Fruit fly (Drosophila melanogaster) whole organism, embryonic: Measurements from ENCODE around the gene CG11437.

Experiments used
- ATbp ChIP-seq: fragments of 200-800 bp; sonication (Bioruptor generic); optimal IDR thresholded peaks from 2 replicates; lab custom pipeline; 2017; ENCODE audit warnings: missing biosample characterization, mild to moderate bottlenecking, missing genetic modification characterization, missing genetic modification reagents
- Atf6 ChIP-seq: fragments of 200-800 bp; sonication (Bioruptor generic); IDR thresholded peaks from 2 replicates; pipeline ENCODE4 v1.3.6; 2022; ENCODE audit warnings: missing biosample characterization, missing genetic modification characterization
- B-H2 ChIP-seq: fragments of 200-800 bp; sonication (Bioruptor generic); optimal IDR thresholded peaks from 2 replicates; lab custom pipeline; 2018; ENCODE audit warnings: missing biosample characterization, mild to moderate bottlenecking, missing genetic modification characterization
- Blimp-1 ChIP-seq: fragments of 200-800 bp; sonication (Bioruptor generic); optimal IDR thresholded peaks from 3 replicates; lab custom pipeline; 2018; ENCODE audit warnings: missing biosample characterization, missing genetic modification characterization, mild to moderate bottlenecking, moderate library complexity, missing genetic modification reagents
- CG13624 ChIP-seq: fragments of 200-800 bp; sonication (Bioruptor generic); optimal IDR thresholded peaks from 2 replicates; lab custom pipeline; 2016; ENCODE audit warnings: missing biosample characterization, missing genetic modification characterization
- CG14050 ChIP-seq: fragments of 200-800 bp; sonication (Bioruptor generic); IDR thresholded peaks from 3 replicates; pipeline ENCODE4 v1.3.6; 2022; ENCODE audit warnings: missing biosample characterization, missing genetic modification characterization
- CG15601 ChIP-seq: fragments of 200-800 bp; sonication (Bioruptor generic); optimal IDR thresholded peaks from 3 replicates; lab custom pipeline; 2019; ENCODE audit warnings: missing biosample characterization, mild to moderate bottlenecking, missing genetic modification characterization, moderate library complexity
- CG16813 ChIP-seq: fragments of 200-800 bp; sonication (Bioruptor generic); IDR thresholded peaks from 3 replicates; pipeline ENCODE4 v1.3.6; 2022; ENCODE audit warnings: missing biosample characterization, missing genetic modification characterization; ENCODE audit not compliant: partially characterized antibody
- CG18011 ChIP-seq: fragments of 200-800 bp; sonication (Bioruptor generic); optimal IDR thresholded peaks from 2 replicates; lab custom pipeline; 2017; ENCODE audit warnings: missing biosample characterization, missing genetic modification characterization, mild to moderate bottlenecking, moderate library complexity, missing genotype
- CG18262 ChIP-seq: fragments of 200-800 bp; optimal IDR thresholded peaks from 3 replicates; lab custom pipeline; 2019; ENCODE audit warnings: missing biosample characterization, mild to moderate bottlenecking, missing genetic modification characterization, moderate library complexity
- CG2199 ChIP-seq: fragments of 200-800 bp; sonication (Bioruptor generic); IDR thresholded peaks from 3 replicates; pipeline ENCODE4 v1.3.6; 2022; ENCODE audit warnings: missing biosample characterization, missing genetic modification characterization
- CG2678 ChIP-seq: fragments of 200-800 bp; sonication (Bioruptor generic); optimal IDR thresholded peaks from 3 replicates; lab custom pipeline; 2019; ENCODE audit warnings: missing biosample characterization, mild to moderate bottlenecking, missing genetic modification characterization, moderate library complexity
- CG3281 ChIP-seq: fragments of 200-800 bp; sonication (Bioruptor generic); optimal IDR thresholded peaks from 3 replicates; lab custom pipeline; 2017; ENCODE audit warnings: missing biosample characterization, mild to moderate bottlenecking, missing genetic modification characterization
- CG4854 ChIP-seq: fragments of 200-800 bp; sonication (Bioruptor generic); optimal IDR thresholded peaks from 2 replicates; lab custom pipeline; 2016; ENCODE audit warnings: missing biosample characterization, missing genetic modification characterization, inconsistent platforms
- CG5180 ChIP-seq: fragments of 200-800 bp; sonication (Bioruptor generic); optimal IDR thresholded peaks from 3 replicates; lab custom pipeline; 2017; ENCODE audit warnings: missing biosample characterization, missing genetic modification characterization, mild to moderate bottlenecking, moderate library complexity, missing genetic modification reagents
- CG9932 ChIP-seq: fragments of 200-800 bp; sonication (Bioruptor generic); IDR thresholded peaks from 2 replicates; pipeline ENCODE4 v1.3.6; 2022; ENCODE audit warnings: missing biosample characterization, missing genetic modification characterization
- Dfd ChIP-seq, 2 experiments: fragments of >200 bp; optimal IDR thresholded peaks; 2 replicates each; lab custom pipeline; 2017; ENCODE audit warnings: missing biosample characterization in 2 of 2, missing genetic modification characterization in 2 of 2
- Drgx ChIP-seq: fragments of 200-800 bp; sonication (Bioruptor generic); IDR thresholded peaks from 2 replicates; pipeline ENCODE4 v1.3.6; 2022; ENCODE audit warnings: missing biosample characterization, missing genetic modification characterization
- Fer1 ChIP-seq: fragments of 200-800 bp; sonication (Bioruptor generic); optimal IDR thresholded peaks from 2 replicates; lab custom pipeline; 2017; ENCODE audit warnings: missing biosample characterization, mild to moderate bottlenecking, missing genetic modification characterization
- Meics ChIP-seq: fragments of 200-800 bp; sonication (Bioruptor generic); optimal IDR thresholded peaks from 2 replicates; lab custom pipeline; 2017; ENCODE audit warnings: missing biosample characterization, mild to moderate bottlenecking, missing genetic modification characterization
- Poxn ChIP-seq: fragments of 200-800 bp; sonication (Bioruptor generic); IDR thresholded peaks from 2 replicates; pipeline ENCODE4 v1.3.6; 2022; ENCODE audit warnings: missing biosample characterization, missing genetic modification characterization
- Rx ChIP-seq: fragments of 200-800 bp; sonication (Bioruptor generic); IDR thresholded peaks from 2 replicates; pipeline ENCODE4 v1.3.6; 2022; ENCODE audit warnings: missing biosample characterization, missing genetic modification characterization
- Sry-δ ChIP-seq: fragments of 200-800 bp; sonication (Bioruptor generic); optimal IDR thresholded peaks from 2 replicates; lab custom pipeline; 2016; ENCODE audit warnings: missing biosample characterization, missing genetic modification characterization
- abd-A ChIP-seq: fragments of 200-800 bp; sonication (Bioruptor generic); optimal IDR thresholded peaks from 3 replicates; lab custom pipeline; 2019; ENCODE audit warnings: missing biosample characterization, mild to moderate bottlenecking, missing genetic modification characterization, moderate library complexity
- ci ChIP-seq: fragments of 200-800 bp; sonication (Bioruptor generic); IDR thresholded peaks from 3 replicates; pipeline ENCODE4 v1.3.6; 2022; ENCODE audit warnings: missing biosample characterization, missing genetic modification characterization
- eve ChIP-seq, 2 experiments: fragments of >200 bp; optimal IDR thresholded peaks; 2 replicates each; lab custom pipeline; 2017; ENCODE audit warnings: missing biosample characterization in 2 of 2, missing genetic modification characterization in 2 of 2
- fd102C ChIP-seq: fragments of 200-800 bp; sonication (Bioruptor generic); optimal IDR thresholded peaks from 2 replicates; lab custom pipeline; 2018; ENCODE audit warnings: missing biosample characterization, mild to moderate bottlenecking, missing genetic modification characterization, moderate library complexity
- ftz-f1 ChIP-seq: fragments of 200-800 bp; sonication (Bioruptor generic); optimal IDR thresholded peaks from 2 replicates; lab custom pipeline; 2016; ENCODE audit warnings: missing biosample characterization, missing genetic modification characterization
- gem ChIP-seq: fragments of 200-800 bp; sonication (Bioruptor generic); optimal IDR thresholded peaks from 2 replicates; lab custom pipeline; 2019; ENCODE audit warnings: missing biosample characterization, mild to moderate bottlenecking, missing genetic modification characterization, moderate library complexity
- gro ChIP-seq: fragments of 200-800 bp; sonication (Bioruptor generic); optimal IDR thresholded peaks from 2 replicates; lab custom pipeline; 2016; ENCODE audit warnings: missing biosample characterization, missing genetic modification characterization
- h ChIP-seq: fragments of >200 bp; optimal IDR thresholded peaks from 2 replicates; lab custom pipeline; 2017
- jigr1 ChIP-seq: fragments of 200-800 bp; sonication (Bioruptor generic); IDR thresholded peaks from 3 replicates; pipeline ENCODE4 v1.3.6; 2022; ENCODE audit warnings: missing biosample characterization, missing genetic modification characterization
- lab ChIP-seq: fragments of 200-800 bp; sonication (Bioruptor generic); optimal IDR thresholded peaks from 3 replicates; lab custom pipeline; 2017; ENCODE audit warnings: missing biosample characterization, missing genetic modification characterization, mild to moderate bottlenecking, moderate library complexity, missing genetic modification reagents
- oc ChIP-seq: fragments of 200-800 bp; sonication (Bioruptor generic); optimal IDR thresholded peaks from 2 replicates; lab custom pipeline; 2018; ENCODE audit warnings: missing biosample characterization, mild to moderate bottlenecking, missing genetic modification characterization, moderate library complexity
- otp ChIP-seq: fragments of 200-800 bp; sonication (Bioruptor generic); IDR thresholded peaks from 3 replicates; pipeline ENCODE4, ENCODE4 v1.3.6; 2022; ENCODE audit warnings: missing biosample characterization, missing genetic modification characterization
- pita ChIP-seq: fragments of 200-800 bp; sonication (Bioruptor generic); optimal IDR thresholded peaks from 2 replicates; lab custom pipeline; 2017; ENCODE audit warnings: missing biosample characterization, mild to moderate bottlenecking, missing genetic modification characterization
- pnt ChIP-seq: fragments of 200-800 bp; sonication (Bioruptor generic); optimal IDR thresholded peaks from 3 replicates; lab custom pipeline; 2016; ENCODE audit warnings: missing biosample characterization, missing genetic modification characterization
- so ChIP-seq: fragments of 200-800 bp; sonication (Bioruptor generic); IDR thresholded peaks from 3 replicates; pipeline ENCODE4 v1.3.6; 2022; ENCODE audit warnings: missing biosample characterization, missing genetic modification characterization

CG11437 gene

dm6 chr3L:22465486-22466402 lies 2.9 kb upstream of the CG11437 start, which contains the start of gene CG11438 (continued):
- TF ChIP-seq otp (GFP tag; lab: Robert Waterston, UW) (0 out of 3 replicates have a peak, but pooled peaks have one; percentile 7), B-H2 (GFP tag; lab: Kevin White, UChicago) (no peak), so (GFP tag; lab: Robert Waterston, UW) (0 out of 3 replicates have a peak, but pooled peaks have one; percentile 13), CG9932 (GFP tag; lab: Robert Waterston, UW) (0 out of 2 replicates have a peak, but pooled peaks have one; percentile 23), Meics (GFP tag; lab: Kevin White, UChicago) (peak; percentile 7), abd-A (tag; lab: Kevin White, UChicago) (peak; percentile 20), ftz-f1 (GFP tag; lab: Kevin White, UChicago) (no peak), Fer1 (GFP tag; lab: Kevin White, UChicago) (peak; percentile 5), Poxn (GFP tag; lab: Robert Waterston, UW) (no peak), CG2199 (no peak), ci (GFP tag; lab: Robert Waterston, UW) (peak; percentile 13; the same call in 1 of the 3 replicates), CG13624 (GFP tag; lab: Kevin White, UChicago) (no peak), oc (peak; percentile 22), Drgx (GFP tag; lab: Robert Waterston, UW) (0 out of 2 replicates have a peak, but pooled peaks have one; percentile 29), lab (GFP tag; lab: Kevin White, UChicago) (peak; percentile 38), CG16813 (GFP tag; lab: Robert Waterston, UW) (no peak), CG5180 (GFP tag; lab: Kevin White, UChicago) (peak; percentile 31), CG3281 (GFP tag; lab: Kevin White, UChicago) (peak; percentile 17), CG15601 (tag; lab: Kevin White, UChicago) (peak; percentile 15), gem (peak; percentile 3), jigr1 (GFP tag; lab: Robert Waterston, UW) (no peak), h (no peak), CG2678 (tag; lab: Kevin White, UChicago) (peak; percentile 23), CG4854 (GFP tag; lab: Kevin White, UChicago) (no peak), pita (GFP tag; lab: Kevin White, UChicago) (no peak), Blimp-1 (GFP tag; lab: Kevin White, UChicago) (peak; percentile 76), Sry-δ (no peak), ATbp (GFP tag; lab: Kevin White, UChicago) (peak; percentile 39), CG18262 (tag; lab: Kevin White, UChicago) (peak; percentile 41), Atf6 (GFP tag; lab: Robert Waterston, UW) (no peak), Dfd (GFP tag; optimal IDR thresholded peaks at IDR 0.05; lab: Kevin White, UChicago) (no peak), CG14050 (no peak), pnt (GFP tag; lab: Kevin White, UChicago) (no peak), fd102C (GFP tag; lab: Kevin White, UChicago) (no peak), gro (GFP tag; lab: Kevin White, UChicago) (peak; percentile 23), CG18011 (GFP tag; lab: Kevin White, UChicago) (no peak), Rx (GFP tag; lab: Robert Waterston, UW) (no peak), eve (GFP tag; optimal IDR thresholded peaks at IDR 0.05; lab: Kevin White, UChicago) (no peak)
- TF ChIP-seq, all 482 proteins: peak for 30
